Fruit fly (Drosophila melanogaster): ENCODE results near the gene CG9109.
A peak's percentile ranks its signal among the peaks of the same experiment; 100 is the strongest.

The CG9109 gene

dm6 chr2L:6035155-6035554, 932 bp upstream of the CG9109 start:
- TF ChIP-seq Ets97D (GFP tag; optimal IDR thresholded peaks at IDR 0.05) (no peak), trem (tag; optimal IDR thresholded peaks at IDR 0.05) (no peak), nerfin-2 (GFP tag; IDR thresholded peaks at IDR 0.05; ENCODE audit: partially characterized antibody) (no peak), HLH4C (GFP tag; IDR thresholded peaks at IDR 0.05; ENCODE audit: partially characterized antibody) (no peak), Dfd (GFP tag; optimal IDR thresholded peaks at IDR 0.05) (no peak), CG10462 (GFP tag; optimal IDR thresholded peaks at IDR 0.05) (no peak), CG4854 (GFP tag; optimal IDR thresholded peaks at IDR 0.05) (no peak)

- TF ChIP-seq row (GFP tag; IDR thresholded peaks at IDR 0.05) = peak; percentile 34; the same call in 2 of the 3 replicates
- peak; percentile 45; the same call in 1 of the 2 replicates for TF ChIP-seq Drgx (GFP tag; IDR thresholded peaks at IDR 0.05)
- no peak for TF ChIP-seq prd (optimal IDR thresholded peaks at IDR 0.05)
- 0 out of 3 replicates have a peak, but pooled peaks have one; percentile 15 for TF ChIP-seq prd (GFP tag; IDR thresholded peaks at IDR 0.05)
- no peak for TF ChIP-seq HHEX (GFP tag; optimal IDR thresholded peaks at IDR 0.05)
- TF ChIP-seq D19A (tag; optimal IDR thresholded peaks at IDR 0.05) = peak; percentile 67
- no peak for TF ChIP-seq Aef1 (GFP tag; IDR thresholded peaks at IDR 0.05)
- TF ChIP-seq Med (GFP tag) = peak; percentile 3
- peak; percentile 42 for TF ChIP-seq sens (GFP tag)
- TF ChIP-seq seq (GFP tag; IDR thresholded peaks at IDR 0.05) = no peak
These were observed 2.4 kb downstream of the CG9109 start for dm6 chr2L:6031838-6032237.

dm6 chr2L:6028712-6029111, 5.5 kb downstream of the CG9109 start:
- TF ChIP-seq CG15011 (GFP tag; optimal IDR thresholded peaks at IDR 0.05) = no peak
- 0 out of 2 replicates have a peak, but pooled peaks have one; percentile 35 for TF ChIP-seq dimm (GFP tag; IDR thresholded peaks at IDR 0.05)
- TF ChIP-seq Ets65A (GFP tag) = peak; percentile 83
- TF ChIP-seq CG30403 (GFP tag; optimal IDR thresholded peaks at IDR 0.05) = peak; percentile 5
- TF ChIP-seq hkb (optimal IDR thresholded peaks at IDR 0.05) = no peak
- peak; percentile 61; the same call in 1 of the 2 replicates for TF ChIP-seq hkb (GFP tag; IDR thresholded peaks at IDR 0.05)
- TF ChIP-seq CG18476 (GFP tag; optimal IDR thresholded peaks at IDR 0.05) = no peak
- no peak for TF ChIP-seq slou (GFP tag; optimal IDR thresholded peaks at IDR 0.05)
- peak; percentile 38 for TF ChIP-seq CG1603 (tag; optimal IDR thresholded peaks at IDR 0.05)
- peak; percentile 37; the same call in 1 of the 3 replicates for TF ChIP-seq zfh1 (GFP tag; IDR thresholded peaks at IDR 0.05)
- TF ChIP-seq tll (GFP tag; optimal IDR thresholded peaks at IDR 0.05) = no peak
- peak; percentile 10 for TF ChIP-seq unpg (GFP tag; optimal IDR thresholded peaks at IDR 0.05)
- no peak for TF ChIP-seq ham (GFP tag; IDR thresholded peaks at IDR 0.05)
- peak; percentile 23; the same call in 1 of the 3 replicates for TF ChIP-seq tgo (GFP tag; IDR thresholded peaks at IDR 0.05)
- peak; percentile 32; the same call in 1 of the 2 replicates for TF ChIP-seq CG10366 (GFP tag; IDR thresholded peaks at IDR 0.05)
- peak; percentile 61 for TF ChIP-seq row (GFP tag; IDR thresholded peaks at IDR 0.05)
- TF ChIP-seq sisA (GFP tag; IDR thresholded peaks at IDR 0.05) = peak; percentile 49
- 0 out of 3 replicates have a peak, but pooled peaks have one; percentile 27 for TF ChIP-seq CG11695 (GFP tag; IDR thresholded peaks at IDR 0.05)
- TF ChIP-seq az2 (GFP tag; optimal IDR thresholded peaks at IDR 0.05) = peak; percentile 6
- no peak for TF ChIP-seq dpn (GFP tag; optimal IDR thresholded peaks at IDR 0.05)
- TF ChIP-seq CG6791 (GFP tag; IDR thresholded peaks at IDR 0.05; ENCODE audit: partially characterized antibody) = no peak
- TF ChIP-seq Hr51 (GFP tag; optimal IDR thresholded peaks at IDR 0.05) = peak in 1 of 2 experiments; percentile 7
- no peak for TF ChIP-seq CG1602 (GFP tag; optimal IDR thresholded peaks at IDR 0.05)
- TF ChIP-seq HHEX (GFP tag; optimal IDR thresholded peaks at IDR 0.05) = no peak
- TF ChIP-seq rib (GFP tag; IDR thresholded peaks at IDR 0.05) = no peak
- TF ChIP-seq Optix (GFP tag; IDR thresholded peaks at IDR 0.05) = 0 out of 3 replicates have a peak, but pooled peaks have one; percentile 7
- TF ChIP-seq p53 (GFP tag; optimal IDR thresholded peaks at IDR 0.05) = no peak
- TF ChIP-seq chif (GFP tag; optimal IDR thresholded peaks at IDR 0.05) = peak in 1 of 2 experiments; percentile 4
- TF ChIP-seq CG18599 (GFP tag; optimal IDR thresholded peaks at IDR 0.05) = peak; percentile 8
- peak; percentile 33 for TF ChIP-seq ATbp (GFP tag; optimal IDR thresholded peaks at IDR 0.05)
- no peak for TF ChIP-seq prd (optimal IDR thresholded peaks at IDR 0.05)
- TF ChIP-seq prd (GFP tag; IDR thresholded peaks at IDR 0.05) = peak; percentile 33; the same call in 1 of the 3 replicates
- TF ChIP-seq Opbp (GFP tag; IDR thresholded peaks at IDR 0.05; ENCODE audit: partially characterized antibody) = no peak
- no peak for TF ChIP-seq Dref (GFP tag; IDR thresholded peaks at IDR 0.05)
- no peak for TF ChIP-seq TFAM (GFP tag; optimal IDR thresholded peaks at IDR 0.05)
